Worm (Caenorhabditis elegans): ENCODE data around the gene iff-1.
A peak's percentile ranks its signal among the peaks of the same experiment; 100 is the strongest.

DNA sequence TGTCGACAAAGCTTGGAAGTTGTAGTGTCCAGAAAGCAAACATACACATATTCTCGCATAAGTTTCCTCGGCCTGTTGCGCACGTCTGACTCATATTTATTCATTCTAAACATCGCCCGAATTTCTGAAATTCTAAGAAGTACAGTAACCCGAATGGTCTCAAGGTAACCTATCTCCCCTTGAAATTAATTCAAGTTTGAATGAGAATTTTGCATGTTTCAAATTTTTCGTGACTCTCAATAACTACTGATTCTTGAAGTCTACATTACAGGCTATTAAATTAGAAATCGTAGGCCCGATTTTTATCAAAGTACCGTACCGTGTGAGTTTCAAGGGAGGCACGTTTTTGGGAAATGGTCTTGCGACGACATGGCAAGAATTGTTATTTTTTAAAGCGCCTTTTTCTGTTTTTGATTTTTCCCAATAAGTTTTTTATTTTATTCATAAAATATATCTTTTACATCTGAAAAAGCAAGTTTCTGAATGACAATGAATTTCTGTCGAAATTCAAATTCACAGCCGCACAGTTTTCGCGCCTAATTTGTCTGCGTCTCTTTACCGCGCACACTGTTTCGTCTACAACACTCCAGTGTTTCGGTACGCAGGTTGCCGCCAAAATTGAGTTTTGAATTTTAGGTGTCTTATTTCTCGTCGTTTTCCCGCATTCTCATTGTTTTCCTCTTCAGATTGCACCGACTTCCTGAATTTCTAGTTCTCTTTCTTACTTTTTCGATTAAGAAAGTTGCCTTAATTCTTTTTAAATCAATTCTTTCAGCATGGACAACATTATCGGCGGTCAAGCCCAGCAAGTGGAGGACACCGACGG is 46.8 kb upstream of the iff-1 start, which contains the start of the genes R10E11.9 and mcm-6:
- TF ChIP-seq Y79H2A.3 (GFP tag; conservative IDR thresholded peaks at IDR 0.05), result 0 out of 2 replicates have a peak, but pooled peaks have one; percentile 6
- no peak for TF ChIP-seq die-1 (tag; optimal IDR thresholded peaks at IDR 0.05)
- no peak for TF ChIP-seq ekl-4 (GFP tag; IDR thresholded peaks at IDR 0.05)

Measured in whole organism, young adult.